Worm (Caenorhabditis elegans) whole organism, young adult: Measurements from ENCODE around the gene F28F9.2.

Experiments
- B0019.2 ChIP-seq: fragments of 200-800 bp; sonication (Bioruptor generic); conservative IDR thresholded peaks from 2 replicates; pipeline ENCODE4 v1.3.6; 2022; ENCODE audit warnings: missing genetic modification reagents, missing genetic modification characterization, missing compliant biosample characterization
- efl-1 ChIP-seq: fragments of 150-350 bp; optimal IDR thresholded peaks from 2 replicates; lab custom pipeline; 2014; ENCODE audit warnings: missing biosample characterization, missing genetic modification reagents, missing genetic modification characterization
- lsl-1 ChIP-seq: fragments of 200-800 bp; sonication (Bioruptor generic); optimal IDR thresholded peaks from 2 replicates; lab custom pipeline; 2018; ENCODE audit warnings: mild to moderate bottlenecking, missing genetic modification characterization, moderate library complexity, missing compliant biosample characterization
- mel-28 ChIP-seq: sonication (generic microtip); optimal IDR thresholded peaks from 2 replicates; lab custom pipeline; 2016; ENCODE audit warnings: borderline replicate concordance, mild to moderate bottlenecking, missing genetic modification characterization, missing compliant biosample characterization
- mes-4 ChIP-seq: sonication (generic microtip); optimal IDR thresholded peaks from 2 replicates; lab custom pipeline; 2016; ENCODE audit warnings: missing genotype, missing genetic modification characterization, missing compliant biosample characterization
- snpc-4 ChIP-seq, 5 experiments: fragments of 150-350 bp in 1 of 5; sonication (generic microtip) in 4 of 5; optimal IDR thresholded peaks; 2 replicates each; lab custom pipeline; 2014 to 2018; ENCODE audit warnings: missing genetic modification characterization in 5 of 5, missing biosample characterization in 3 of 5, antibody characterized with exemption in 2 of 5, mild to moderate bottlenecking in 2 of 5, missing compliant biosample characterization in 2 of 5, missing genotype in 2 of 5, moderate library complexity in 2 of 5, missing genetic modification reagents in 1 of 5
- unc-130 ChIP-seq: sonication (generic microtip); optimal IDR thresholded peaks from 2 replicates; lab custom pipeline; 2016; ENCODE audit warnings: missing genetic modification reagents, missing genetic modification characterization, missing compliant biosample characterization
- unc-62 ChIP-seq: fragments of 150-350 bp; optimal IDR thresholded peaks from 2 replicates; lab custom pipeline; 2014; ENCODE audit warnings: missing biosample characterization, missing genetic modification reagents, missing genetic modification characterization

ce11 chrIV:3874417-3874816 lies 34.9 kb downstream of the F28F9.2 start:
- TF ChIP-seq lsl-1 (GFP tag; lab: Kevin White, UChicago): no peak
- no peak for TF ChIP-seq unc-130 (GFP tag; lab: Kevin White, UChicago)
- TF ChIP-seq efl-1: no peak
- no peak for TF ChIP-seq B0019.2 (GFP tag; lab: Robert Waterston, UW)
- no peak for TF ChIP-seq mel-28 (tag; lab: Kevin White, UChicago)
- no peak for TF ChIP-seq unc-62 (GFP tag; lab: Kevin White, UChicago)
- no peak for TF ChIP-seq mes-4 (tag; lab: Kevin White, UChicago)
- no peak for TF ChIP-seq snpc-4 (GFP tag; optimal IDR thresholded peaks at IDR 0.05; lab: Kevin White, UChicago)
- TF ChIP-seq snpc-4 (tag; optimal IDR thresholded peaks at IDR 0.05; lab: Kevin White, UChicago): no peak
